Worm (Caenorhabditis elegans): ENCODE measurements around the gene F19G12.3.

- TF ChIP-seq ztf-28 (GFP tag; IDR thresholded peaks at IDR 0.05) (no peak), sdz-38 (tag; optimal IDR thresholded peaks at IDR 0.05) (no peak), egl-18 (GFP tag; IDR thresholded peaks at IDR 0.05) (no peak), D2030.7 (GFP tag; IDR thresholded peaks at IDR 0.05) (no peak), mxl-1 (tag; optimal IDR thresholded peaks at IDR 0.05) (no peak), madf-6 (GFP tag; IDR thresholded peaks at IDR 0.05) (no peak), dpl-1 (GFP tag; optimal IDR thresholded peaks at IDR 0.05) (no peak), Y95B8A.8 (GFP tag; IDR thresholded peaks at IDR 0.05) (no peak)
Measured at ce11 chrX:1468057-1468456, 43.4 kb downstream of the F19G12.3 start.

Measured in whole organism, young adult.